Worm (Caenorhabditis elegans) whole organism, L3 larva: Measurements from ENCODE around the gene cpna-5.
A peak's percentile ranks its signal among the peaks of the same experiment; 100 is the strongest.

Experiments
- R02D3.7 ChIP-seq: fragments of 150-350 bp; optimal IDR thresholded peaks from 2 replicates; lab custom pipeline; 2014; ENCODE audit warnings: missing biosample characterization, missing genetic modification characterization
- ZK546.5 ChIP-seq: sonication (generic microtip); optimal IDR thresholded peaks from 2 replicates; lab custom pipeline; 2017; ENCODE audit warnings: missing biosample characterization, missing genetic modification characterization
- ceh-16 ChIP-seq: sonication (generic microtip); optimal IDR thresholded peaks from 2 replicates; lab custom pipeline; 2017; ENCODE audit warnings: missing biosample characterization, missing genetic modification characterization
- ceh-82 ChIP-seq: fragments of 150-350 bp; optimal IDR thresholded peaks from 2 replicates; lab custom pipeline; 2014; ENCODE audit warnings: missing biosample characterization, missing genetic modification characterization
- ceh-9 ChIP-seq: sonication (generic microtip); optimal IDR thresholded peaks from 2 replicates; lab custom pipeline; 2018; ENCODE audit warnings: missing biosample characterization, missing genetic modification characterization
- daf-12 ChIP-seq: fragments of 150-350 bp; optimal IDR thresholded peaks from 2 replicates; lab custom pipeline; 2014; ENCODE audit warnings: missing biosample characterization, missing genetic modification reagents, missing genetic modification characterization
- egl-5 ChIP-seq: fragments of 150-350 bp; optimal IDR thresholded peaks from 2 replicates; lab custom pipeline; 2017; ENCODE audit warnings: missing biosample characterization, missing genetic modification reagents, missing genetic modification characterization, inconsistent platforms
- elt-1 ChIP-seq: fragments of 150-350 bp; optimal IDR thresholded peaks from 2 replicates; lab custom pipeline; 2014; ENCODE audit warnings: missing biosample characterization, missing genetic modification characterization
- elt-2 ChIP-seq: sonication (generic microtip); optimal IDR thresholded peaks from 2 replicates; lab custom pipeline; 2016; ENCODE audit warnings: missing genetic modification reagents, mild to moderate bottlenecking, missing genetic modification characterization, missing compliant biosample characterization
- elt-3 ChIP-seq, 3 experiments: fragments of 150-350 bp in 1 of 3; sonication (generic microtip) in 2 of 3; optimal IDR thresholded peaks; 2 replicates in 2 of 3; 4 replicates in 1 of 3; lab custom pipeline; 2014 to 2017; ENCODE audit warnings: missing biosample characterization in 3 of 3, missing genetic modification characterization in 3 of 3
- eor-1 ChIP-seq, 2 experiments: fragments of 150-350 bp; optimal IDR thresholded peaks; 2 replicates each; lab custom pipeline; 2014 to 2018; ENCODE audit warnings: missing biosample characterization in 2 of 2, missing genetic modification characterization in 2 of 2
- fkh-10 ChIP-seq: sonication (generic microtip); optimal IDR thresholded peaks from 2 replicates; lab custom pipeline; 2017; ENCODE audit warnings: missing biosample characterization, missing genetic modification reagents, missing genetic modification characterization
- fkh-2 ChIP-seq: fragments of 150-350 bp; optimal IDR thresholded peaks from 2 replicates; lab custom pipeline; 2014; ENCODE audit warnings: missing biosample characterization, missing genetic modification reagents, missing genetic modification characterization
- fos-1 ChIP-seq: fragments of 150-350 bp; optimal IDR thresholded peaks from 2 replicates; lab custom pipeline; 2014; ENCODE audit warnings: missing biosample characterization, missing genetic modification characterization
- hmg-11 ChIP-seq: sonication (generic microtip); optimal IDR thresholded peaks from 2 replicates; lab custom pipeline; 2016; ENCODE audit warnings: missing genetic modification characterization, missing compliant biosample characterization
- jun-1 ChIP-seq: fragments of 150-350 bp; optimal IDR thresholded peaks from 2 replicates; lab custom pipeline; 2014; ENCODE audit warnings: missing biosample characterization, missing genetic modification reagents, missing genetic modification characterization
- lin-15B ChIP-seq: fragments of 150-350 bp; optimal IDR thresholded peaks from 2 replicates; lab custom pipeline; 2014; ENCODE audit warnings: missing biosample characterization, missing genetic modification characterization
- mdl-1 ChIP-seq: fragments of 150-350 bp; optimal IDR thresholded peaks from 2 replicates; lab custom pipeline; 2014; ENCODE audit warnings: missing biosample characterization, missing genetic modification characterization
- nfya-1 ChIP-seq: sonication (generic microtip); optimal IDR thresholded peaks from 2 replicates; lab custom pipeline; 2017; ENCODE audit warnings: missing genetic modification characterization, mild to moderate bottlenecking, missing compliant biosample characterization, antibody characterized with exemption, moderate library complexity; ENCODE audit not compliant: insufficient read depth
- nhr-11 ChIP-seq: fragments of 150-350 bp; optimal IDR thresholded peaks from 2 replicates; lab custom pipeline; 2014; ENCODE audit warnings: missing biosample characterization, missing genetic modification characterization
- nhr-12 ChIP-seq: fragments of 150-350 bp; optimal IDR thresholded peaks from 2 replicates; lab custom pipeline; 2014; ENCODE audit warnings: missing biosample characterization, missing genetic modification characterization
- nhr-23 ChIP-seq: fragments of 150-350 bp; optimal IDR thresholded peaks from 2 replicates; lab custom pipeline; 2014; ENCODE audit warnings: missing biosample characterization, missing genetic modification reagents, missing genetic modification characterization
- nhr-237 ChIP-seq: fragments of 150-350 bp; optimal IDR thresholded peaks from 2 replicates; lab custom pipeline; 2014; ENCODE audit warnings: missing biosample characterization, missing genetic modification characterization
- nhr-25 ChIP-seq: sonication (generic microtip); optimal IDR thresholded peaks from 2 replicates; lab custom pipeline; 2017; ENCODE audit warnings: missing biosample characterization, missing genetic modification characterization
- nhr-43 ChIP-seq: sonication (generic microtip); optimal IDR thresholded peaks from 2 replicates; lab custom pipeline; 2016; ENCODE audit warnings: mild to moderate bottlenecking, missing genetic modification characterization, missing compliant biosample characterization; ENCODE audit not compliant: poor library complexity, severe bottlenecking
- nhr-67 ChIP-seq: fragments of 150-350 bp; optimal IDR thresholded peaks from 2 replicates; lab custom pipeline; 2014; ENCODE audit warnings: missing biosample characterization, missing genetic modification characterization
- pha-4 ChIP-seq: fragments of 150-350 bp; optimal IDR thresholded peaks from 2 replicates; lab custom pipeline; 2014; ENCODE audit warnings: missing biosample characterization, missing genetic modification reagents, missing genetic modification characterization
- pqm-1 ChIP-seq: fragments of 150-350 bp; optimal IDR thresholded peaks from 2 replicates; lab custom pipeline; 2017; ENCODE audit warnings: missing biosample characterization, missing genetic modification characterization, inconsistent platforms
- sea-2 ChIP-seq: fragments of 150-350 bp; sonication (generic microtip); optimal IDR thresholded peaks from 4 replicates; lab custom pipeline; 2014; ENCODE audit warnings: missing biosample characterization, missing genetic modification reagents, missing genetic modification characterization
- snpc-4 ChIP-seq: fragments of 150-350 bp; optimal IDR thresholded peaks from 2 replicates; lab custom pipeline; 2014; ENCODE audit warnings: missing biosample characterization, missing genetic modification characterization
- tbx-2 ChIP-seq: sonication (generic microtip); optimal IDR thresholded peaks from 2 replicates; lab custom pipeline; 2016; ENCODE audit warnings: mild to moderate bottlenecking, missing genetic modification characterization, missing compliant biosample characterization
- unc-39 ChIP-seq: sonication (generic microtip); optimal IDR thresholded peaks from 4 replicates; lab custom pipeline; 2017; ENCODE audit warnings: missing biosample characterization, missing genetic modification characterization
- unc-62 ChIP-seq: fragments of 150-350 bp; sonication (generic microtip); optimal IDR thresholded peaks from 4 replicates; lab custom pipeline; 2014; ENCODE audit warnings: missing biosample characterization, missing genetic modification reagents, missing genetic modification characterization
- ztf-4 ChIP-seq: fragments of 150-350 bp; optimal IDR thresholded peaks from 2 replicates; lab custom pipeline; 2014; ENCODE audit warnings: missing biosample characterization, missing genetic modification characterization

Gene cpna-5

DNA sequence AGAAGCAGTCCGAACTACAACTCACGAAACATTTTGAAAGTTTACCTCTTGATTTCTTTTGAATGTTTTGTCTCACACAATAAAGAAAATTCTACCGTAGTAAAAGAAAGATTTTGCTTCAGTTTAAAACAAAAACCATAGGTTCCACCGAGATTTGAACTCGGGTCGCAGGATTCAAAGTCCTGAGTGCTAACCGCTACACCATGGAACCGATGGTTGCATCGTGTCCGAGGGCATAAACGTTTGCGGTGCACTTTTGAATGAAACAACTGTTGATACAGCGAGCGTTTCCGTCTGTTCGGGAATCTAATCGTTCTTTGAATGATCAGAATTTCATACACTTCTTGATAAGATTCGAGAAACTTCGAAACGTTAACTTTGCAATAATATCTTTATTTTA is 38.4 kb upstream of the cpna-5 start (continued):
- TF ChIP-seq jun-1 (tag; lab: Kevin White, UChicago) (peak; percentile 65), ceh-82 (tag; lab: Kevin White, UChicago) (no peak), hmg-11 (tag; lab: Kevin White, UChicago) (no peak), elt-2 (tag; lab: Kevin White, UChicago) (peak; percentile 77), fkh-2 (no peak), lin-15B (tag; lab: Kevin White, UChicago) (peak; percentile 11), elt-3 (tag; optimal IDR thresholded peaks at IDR 0.05; lab: Kevin White, UChicago) (peak in 1 of 3 experiments; percentile 5), nhr-11 (tag; lab: Kevin White, UChicago) (no peak)

DNA sequence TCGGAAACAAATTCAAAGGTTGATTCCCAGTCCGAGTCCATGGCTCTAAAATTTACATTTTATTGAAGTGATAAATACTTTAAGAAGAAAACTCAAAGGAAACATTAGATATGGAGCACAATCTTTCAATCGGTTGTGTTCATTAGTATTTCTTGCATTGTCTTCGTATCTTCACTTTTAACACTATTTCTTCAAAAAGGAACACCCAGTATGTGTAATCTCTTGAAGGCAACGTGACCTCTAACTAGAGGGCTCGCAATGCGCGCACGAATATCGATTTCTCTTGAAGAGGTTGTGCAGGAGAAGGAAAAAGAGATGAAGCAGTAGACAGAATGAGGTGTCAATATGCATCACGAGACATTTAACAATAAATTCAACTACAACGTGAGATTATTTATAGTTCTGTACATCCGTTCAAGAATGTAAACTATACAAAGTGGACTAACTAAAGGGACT is 36.8 kb upstream of the cpna-5 start, which contains the start of the genes B0228.6 and B0228.1:
TSS of gene B0228.6 (minus strand) at position 51 of the 456 bp plus-strand sequence.
TSS of gene B0228.1 (plus strand) at position 228 of the 456 bp plus-strand sequence.
- TF ChIP-seq snpc-4 (tag; lab: Kevin White, UChicago) = peak; percentile 48
- TF ChIP-seq pqm-1 (tag; lab: Kevin White, UChicago) = no peak

DNA sequence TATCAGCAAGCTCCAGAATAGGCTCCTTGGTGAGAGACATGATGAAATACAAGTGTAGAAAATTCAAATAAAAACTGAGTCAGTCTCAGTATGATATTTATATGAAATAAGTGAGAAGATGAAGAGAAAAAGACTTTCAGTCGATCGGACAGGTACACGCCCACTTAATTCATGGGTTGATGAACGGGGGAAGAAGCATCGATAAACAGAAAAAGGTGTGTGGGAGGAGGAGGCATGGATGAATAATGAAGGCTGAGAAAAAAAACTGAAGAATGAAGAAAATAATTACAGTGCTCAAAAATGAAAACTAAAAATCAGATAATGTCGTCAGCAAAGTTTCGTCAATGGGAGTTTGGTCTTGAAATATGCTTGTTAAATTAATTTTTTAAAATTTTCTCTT is 35.1 kb upstream of the cpna-5 start, which contains the start of gene trx-1:
TSS of gene trx-1 (minus strand) at position 101 of the 400 bp plus-strand sequence.
- TF ChIP-seq lin-15B (tag; lab: Kevin White, UChicago) (no peak), sea-2 (no peak), elt-2 (tag; lab: Kevin White, UChicago) (no peak), hmg-11 (tag; lab: Kevin White, UChicago) (no peak), nhr-12 (no peak), jun-1 (tag; lab: Kevin White, UChicago) (no peak)

DNA sequence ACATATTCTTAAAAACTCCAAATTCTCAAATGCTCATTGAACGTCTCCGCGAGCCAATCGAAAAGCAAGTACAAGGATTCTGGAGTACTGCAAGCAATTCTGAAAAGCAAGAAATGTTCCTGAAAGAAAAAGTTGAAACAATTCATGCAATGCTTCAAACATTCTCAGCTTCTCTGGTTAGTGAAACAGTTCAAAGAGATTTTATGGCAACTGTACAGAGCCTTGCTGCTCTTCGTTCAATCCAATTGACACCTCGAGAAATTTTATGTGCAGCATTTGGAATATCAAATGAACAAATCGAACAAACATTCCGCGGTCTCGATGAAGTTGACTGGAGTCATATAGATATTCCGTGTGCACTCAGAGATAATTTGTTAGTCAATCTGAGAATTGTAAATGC is 18.3 kb upstream of the cpna-5 start:
- no peak for TF ChIP-seq unc-39
- no peak for TF ChIP-seq ztf-4 (tag; lab: Kevin White, UChicago)
- TF ChIP-seq fkh-10 (GFP tag; lab: Kevin White, UChicago) = no peak
- no peak for TF ChIP-seq daf-12
- TF ChIP-seq unc-62 (GFP tag; lab: Kevin White, UChicago) = no peak
- TF ChIP-seq ceh-9 (tag; lab: Kevin White, UChicago) = no peak
- TF ChIP-seq nhr-23 (tag; lab: Kevin White, UChicago) = no peak
- no peak for TF ChIP-seq fos-1 (tag; lab: Kevin White, UChicago)
- TF ChIP-seq ceh-16 = no peak
- no peak for TF ChIP-seq nhr-12
- no peak for TF ChIP-seq lin-15B (tag; lab: Kevin White, UChicago)
- TF ChIP-seq tbx-2 (tag; lab: Kevin White, UChicago) = no peak
- no peak for TF ChIP-seq nfya-1 (tag; lab: Kevin White, UChicago)
- TF ChIP-seq ZK546.5 (tag; lab: Kevin White, UChicago) = no peak
- TF ChIP-seq sea-2 = no peak
- TF ChIP-seq elt-1 (tag; lab: Kevin White, UChicago) = no peak

DNA sequence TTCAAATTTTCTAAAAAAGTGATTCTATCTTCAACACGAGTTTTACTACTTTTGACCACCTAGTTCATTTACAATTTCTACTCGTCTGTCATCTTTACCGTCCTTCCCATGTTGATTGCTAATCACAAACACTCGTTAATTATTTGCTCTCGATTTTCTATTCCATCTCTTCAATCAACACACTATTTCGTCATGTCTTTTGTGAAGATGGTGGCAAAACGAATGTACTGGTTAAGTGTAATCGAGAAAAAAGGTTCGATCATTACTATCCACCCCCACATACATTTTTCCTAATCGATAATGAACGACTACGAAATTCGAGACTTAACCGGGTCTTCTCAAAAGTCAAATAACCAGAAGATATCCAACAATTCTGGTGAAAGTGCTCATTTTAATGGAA is 6.2 kb upstream of the cpna-5 start, which contains the start of gene cpna-2:
TSS of gene cpna-2 (plus strand) at position 301 of the 400 bp plus-strand sequence.
- TF ChIP-seq ceh-9 (tag; lab: Kevin White, UChicago) (no peak), R02D3.7 (tag; lab: Kevin White, UChicago) (no peak), nhr-237 (tag; lab: Kevin White, UChicago) (no peak), tbx-2 (tag; lab: Kevin White, UChicago) (no peak), ztf-4 (tag; lab: Kevin White, UChicago) (no peak), elt-1 (tag; lab: Kevin White, UChicago) (no peak), nhr-67 (tag; lab: Kevin White, UChicago) (no peak), egl-5 (tag; lab: Kevin White, UChicago) (no peak), pha-4 (tag; lab: Kevin White, UChicago) (no peak)
- TF ChIP-seq, all 47 proteins: peak for 0

DNA sequence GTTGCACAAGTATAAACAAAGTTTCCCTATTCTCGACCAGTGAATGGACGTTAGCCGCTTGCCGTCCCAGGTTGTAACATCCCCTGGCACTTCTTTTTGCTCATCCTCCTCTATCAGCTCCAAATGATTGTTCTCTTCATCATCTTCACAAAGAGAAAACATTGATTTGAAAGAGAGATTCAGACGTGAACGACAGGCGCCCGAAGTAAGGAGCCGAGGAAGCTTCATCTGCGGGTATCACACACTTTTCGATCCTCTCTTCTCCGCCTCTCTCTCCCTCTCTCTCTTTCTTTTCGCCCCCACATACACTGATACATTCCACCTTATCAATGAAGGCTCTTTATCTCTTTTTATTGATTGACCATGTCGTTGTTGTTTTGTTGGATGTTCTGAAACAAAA is 4.4 kb upstream of the cpna-5 start:
- TF ChIP-seq nhr-11 (tag; lab: Kevin White, UChicago) (no peak), fkh-2 (no peak), eor-1 (tag; optimal IDR thresholded peaks at IDR 0.05; lab: Kevin White, UChicago) (no peak), nhr-43 (tag; lab: Kevin White, UChicago) (no peak), lin-15B (tag; lab: Kevin White, UChicago) (no peak), hmg-11 (tag; lab: Kevin White, UChicago) (no peak), elt-2 (tag; lab: Kevin White, UChicago) (no peak), nhr-25 (tag; lab: Kevin White, UChicago) (no peak), mdl-1 (tag; lab: Kevin White, UChicago) (no peak)
- TF ChIP-seq, all 47 proteins: peak for 0
